Worm (Caenorhabditis elegans) whole organism, L4 larva: Measurements from ENCODE around the gene fbxa-100.

ENCODE experiments used
- ceh-82 ChIP-seq: sonication (generic microtip); optimal IDR thresholded peaks from 2 replicates; lab custom pipeline; 2017; ENCODE audit warnings: missing biosample characterization, missing genetic modification characterization
- dmd-6 ChIP-seq: fragments of 200-800 bp; sonication (Bioruptor generic); IDR thresholded peaks from 2 replicates; pipeline ENCODE4 v1.3.6; 2022; ENCODE audit warnings: missing genetic modification reagents, missing genetic modification characterization, missing compliant biosample characterization
- duxl-1 ChIP-seq: sonication (generic microtip); optimal IDR thresholded peaks from 2 replicates; lab custom pipeline; 2016; ENCODE audit warnings: mild to moderate bottlenecking, missing genetic modification characterization, moderate library complexity, missing compliant biosample characterization; ENCODE audit not compliant: poor library complexity
- egl-27 ChIP-seq: sonication (generic microtip); optimal IDR thresholded peaks from 3 replicates; lab custom pipeline; 2017; ENCODE audit warnings: missing biosample characterization, missing genetic modification reagents, missing genetic modification characterization
- fkh-10 ChIP-seq: fragments of 150-350 bp; optimal IDR thresholded peaks from 2 replicates; lab custom pipeline; 2014; ENCODE audit warnings: missing biosample characterization, missing genetic modification reagents, missing genetic modification characterization
- lin-39 ChIP-seq: fragments of 150-350 bp; optimal IDR thresholded peaks from 2 replicates; lab custom pipeline; 2014; ENCODE audit warnings: missing biosample characterization, missing genetic modification reagents, missing genetic modification characterization
- lsy-2 ChIP-seq, 2 experiments: fragments of 150-350 bp in 1 of 2; sonication (generic microtip) in 1 of 2; optimal IDR thresholded peaks; 2 replicates each; lab custom pipeline; 2014 to 2017; ENCODE audit warnings: missing biosample characterization in 2 of 2, missing genetic modification characterization in 2 of 2
- mep-1 ChIP-seq: fragments of 150-350 bp; sonication (generic microtip); optimal IDR thresholded peaks from 3 replicates; lab custom pipeline; 2014; ENCODE audit warnings: missing biosample characterization, missing genetic modification characterization
- nhr-102 ChIP-seq: sonication (generic microtip); optimal IDR thresholded peaks from 2 replicates; lab custom pipeline; 2016; ENCODE audit warnings: mild to moderate bottlenecking, missing genetic modification characterization, moderate library complexity, missing compliant biosample characterization
- php-3 ChIP-seq: fragments of 200-800 bp; sonication (Bioruptor generic); IDR thresholded peaks from 2 replicates; pipeline ENCODE4 v1.3.6; 2022; ENCODE audit warnings: missing genetic modification reagents, missing genetic modification characterization, missing compliant biosample characterization
- pqm-1 ChIP-seq: sonication (generic microtip); optimal IDR thresholded peaks from 2 replicates; lab custom pipeline; 2017; ENCODE audit warnings: missing biosample characterization, missing genetic modification characterization
- skn-1 ChIP-seq: fragments of 150-350 bp; optimal IDR thresholded peaks from 2 replicates; lab custom pipeline; 2014; ENCODE audit warnings: missing biosample characterization, missing genetic modification characterization
- vab-7 ChIP-seq: fragments of 200-800 bp; sonication (Bioruptor generic); IDR thresholded peaks from 2 replicates; pipeline ENCODE4 v1.3.6; 2022; ENCODE audit warnings: missing genetic modification reagents, missing genetic modification characterization, missing compliant biosample characterization

ce11 chrV:16029237-16029636, 32.7 kb downstream of the fbxa-100 start:
- TF ChIP-seq ceh-82 (tag; lab: Kevin White, UChicago) = no peak
- no peak for TF ChIP-seq vab-7
- TF ChIP-seq pqm-1 (tag; lab: Kevin White, UChicago) = no peak
- TF ChIP-seq fkh-10 = no peak
- TF ChIP-seq duxl-1 (tag; lab: Kevin White, UChicago) = no peak
- TF ChIP-seq php-3 (GFP tag; lab: Robert Waterston, UW) = no peak
- no peak for TF ChIP-seq lin-39 (tag; lab: Kevin White, UChicago)
- no peak for TF ChIP-seq dmd-6 (GFP tag; lab: Robert Waterston, UW)
- no peak for TF ChIP-seq egl-27 (tag; lab: Kevin White, UChicago)
- no peak for TF ChIP-seq skn-1 (tag; lab: Kevin White, UChicago)
- no peak for TF ChIP-seq nhr-102 (tag; lab: Kevin White, UChicago)
- no peak for TF ChIP-seq mep-1
- TF ChIP-seq lsy-2 (tag; optimal IDR thresholded peaks at IDR 0.05; lab: Kevin White, UChicago) = no peak
